Fruit fly (Drosophila melanogaster): ENCODE results near the gene CG15130.
A peak's percentile ranks its signal among the peaks of the same experiment; 100 is the strongest.

The CG15130 gene

dm6 chr2L:20390004-20390403 is 34.5 kb downstream of the CG15130 start (continued):
- TF ChIP-seq CG6254 (GFP tag; optimal IDR thresholded peaks at IDR 0.05) (no peak), pb (GFP tag; optimal IDR thresholded peaks at IDR 0.05) (no peak), row (GFP tag; IDR thresholded peaks at IDR 0.05) (no peak), Side (GFP tag; optimal IDR thresholded peaks at IDR 0.05) (no peak), CG3838 (GFP tag; optimal IDR thresholded peaks at IDR 0.05) (no peak), lola (GFP tag; optimal IDR thresholded peaks at IDR 0.05) (no peak), CG18011 (GFP tag; optimal IDR thresholded peaks at IDR 0.05) (no peak), cwo (GFP tag; optimal IDR thresholded peaks at IDR 0.05) (peak; percentile 14), eve (GFP tag; optimal IDR thresholded peaks at IDR 0.05) (no peak), chif (GFP tag; optimal IDR thresholded peaks at IDR 0.05) (no peak), esg (GFP tag; conservative IDR thresholded peaks at IDR 0.05) (no peak), E2f2 (GFP tag; IDR thresholded peaks at IDR 0.05) (no peak), Max (GFP tag; optimal IDR thresholded peaks at IDR 0.05) (no peak), klu (GFP tag; IDR thresholded peaks at IDR 0.05) (no peak), nerfin-2 (GFP tag; IDR thresholded peaks at IDR 0.05; ENCODE audit: partially characterized antibody) (no peak), chn (GFP tag; optimal IDR thresholded peaks at IDR 0.05) (no peak), chinmo (GFP tag; IDR thresholded peaks at IDR 0.05; ENCODE audit: partially characterized antibody) (no peak), seq (GFP tag; IDR thresholded peaks at IDR 0.05) (no peak), CG34376 (GFP tag; optimal IDR thresholded peaks at IDR 0.05) (no peak), pan (optimal IDR thresholded peaks at IDR 0.05) (no peak), pan (GFP tag; optimal IDR thresholded peaks at IDR 0.05 in 1 of 2, IDR thresholded peaks at IDR 0.05 in 1 of 2) (no peak), CG11560 (tag; IDR thresholded peaks at IDR 0.05) (no peak), ci (GFP tag; IDR thresholded peaks at IDR 0.05) (no peak), Hr3 (GFP tag; optimal IDR thresholded peaks at IDR 0.05) (no peak), CG2199 (GFP tag; IDR thresholded peaks at IDR 0.05) (no peak), E2f1 (GFP tag; IDR thresholded peaks at IDR 0.05) (no peak), ken (GFP tag; IDR thresholded peaks at IDR 0.05) (no peak), CG16813 (GFP tag; IDR thresholded peaks at IDR 0.05; ENCODE audit: partially characterized antibody) (no peak), CG11696 (GFP tag; IDR thresholded peaks at IDR 0.05) (no peak), Ravus (GFP tag; IDR thresholded peaks at IDR 0.05) (no peak), CG9437 (GFP tag; optimal IDR thresholded peaks at IDR 0.05) (no peak), CG31365 (tag; optimal IDR thresholded peaks at IDR 0.05) (no peak), Bteb2 (GFP tag; optimal IDR thresholded peaks at IDR 0.05) (peak; percentile 21), nerfin-1 (tag; optimal IDR thresholded peaks at IDR 0.05) (no peak), knrl (GFP tag; IDR thresholded peaks at IDR 0.05; ENCODE audit: partially characterized antibody) (no peak), bowl (GFP tag; IDR thresholded peaks at IDR 0.05) (no peak), CG2875 (GFP tag; optimal IDR thresholded peaks at IDR 0.05) (no peak), CG33213 (GFP tag; optimal IDR thresholded peaks at IDR 0.05) (no peak), grau (tag; optimal IDR thresholded peaks at IDR 0.05) (peak; percentile 4), schlank (tag; optimal IDR thresholded peaks at IDR 0.05) (peak; percentile 11), bbx (GFP tag; IDR thresholded peaks at IDR 0.05; ENCODE audit: partially characterized antibody) (no peak), lmd (GFP tag; IDR thresholded peaks at IDR 0.05) (no peak), zfh2 (GFP tag; optimal IDR thresholded peaks at IDR 0.05) (no peak), CrebB (tag; optimal IDR thresholded peaks at IDR 0.05) (peak; percentile 29), CG4360 (GFP tag; IDR thresholded peaks at IDR 0.05) (no peak), CG16863 (GFP tag; optimal IDR thresholded peaks at IDR 0.05) (no peak), gcm (GFP tag; optimal IDR thresholded peaks at IDR 0.05) (no peak), al (GFP tag; IDR thresholded peaks at IDR 0.05) (no peak), btn (GFP tag; optimal IDR thresholded peaks at IDR 0.05) (no peak), aop (GFP tag; IDR thresholded peaks at IDR 0.05) (no peak), grn (GFP tag; optimal IDR thresholded peaks at IDR 0.05) (no peak), sr (GFP tag; IDR thresholded peaks at IDR 0.05) (no peak), CG15696 (tag; optimal IDR thresholded peaks at IDR 0.05) (no peak)

Measured in whole organism, embryonic.